Worm (Caenorhabditis elegans): ENCODE measurements around the gene eor-2.

eor-2 gene

ce11 chrX:14599245-14599644, 3.6 kb upstream of the eor-2 start, which contains the start of gene C44H4.6:
C44H4.6 (minus strand) TSS chrX:14599345.
- TF ChIP-seq F13C5.2 (tag; optimal IDR thresholded peaks at IDR 0.05) = no peak

- TF ChIP-seq F13C5.2 (tag; optimal IDR thresholded peaks at IDR 0.05) (no peak), flt-1 (GFP tag; IDR thresholded peaks at IDR 0.05) (no peak), sea-1 (GFP tag; conservative IDR thresholded peaks at IDR 0.05) (no peak), tbx-11 (GFP tag; IDR thresholded peaks at IDR 0.05) (no peak), hmbx-1 (tag; optimal IDR thresholded peaks at IDR 0.05) (no peak), tbx-37 (GFP tag; conservative IDR thresholded peaks at IDR 0.05) (no peak), ets-7 (tag; optimal IDR thresholded peaks at IDR 0.05) (no peak), tra-4 (tag; optimal IDR thresholded peaks at IDR 0.05) (no peak), ceh-13 (GFP tag; optimal IDR thresholded peaks at IDR 0.05) (no peak), ceh-36 (tag; optimal IDR thresholded peaks at IDR 0.05) (no peak), hnd-1 (tag; optimal IDR thresholded peaks at IDR 0.05) (no peak), ama-1 (optimal IDR thresholded peaks at IDR 0.05) (no peak), scrt-1 (GFP tag; IDR thresholded peaks at IDR 0.05) (no peak), aly-1 (tag; optimal IDR thresholded peaks at IDR 0.05) (no peak), B0310.2 (tag; optimal IDR thresholded peaks at IDR 0.05) (no peak), pes-1 (GFP tag; IDR thresholded peaks at IDR 0.05) (no peak)
These were observed 5.0 kb downstream of the eor-2 start for ce11 chrX:14607770-14608169.

ce11 chrX:14610093-14610763, 7.4 kb downstream of the eor-2 start:
- TF ChIP-seq aly-1 (tag; optimal IDR thresholded peaks at IDR 0.05) (peak; percentile 63), hmg-4 (GFP tag; optimal IDR thresholded peaks at IDR 0.05) (peak; percentile 15), ceh-36 (tag; optimal IDR thresholded peaks at IDR 0.05) (no peak)

- TF ChIP-seq tbx-11 (GFP tag; IDR thresholded peaks at IDR 0.05) (no peak), F13C5.2 (tag; optimal IDR thresholded peaks at IDR 0.05) (no peak), ets-7 (tag; optimal IDR thresholded peaks at IDR 0.05) (no peak), ceh-13 (GFP tag; optimal IDR thresholded peaks at IDR 0.05) (no peak), pes-1 (GFP tag; IDR thresholded peaks at IDR 0.05) (no peak), hnd-1 (tag; optimal IDR thresholded peaks at IDR 0.05) (no peak), B0310.2 (tag; optimal IDR thresholded peaks at IDR 0.05) (no peak), aly-1 (tag; optimal IDR thresholded peaks at IDR 0.05) (no peak), flt-1 (GFP tag; IDR thresholded peaks at IDR 0.05) (no peak), tbx-37 (GFP tag; conservative IDR thresholded peaks at IDR 0.05) (no peak), hmg-4 (GFP tag; optimal IDR thresholded peaks at IDR 0.05) (no peak), scrt-1 (GFP tag; IDR thresholded peaks at IDR 0.05) (no peak), ceh-36 (tag; optimal IDR thresholded peaks at IDR 0.05) (no peak), sea-1 (GFP tag; conservative IDR thresholded peaks at IDR 0.05) (no peak), hmbx-1 (tag; optimal IDR thresholded peaks at IDR 0.05) (no peak), tra-4 (tag; optimal IDR thresholded peaks at IDR 0.05) (no peak)
These were observed 8.3 kb downstream of the eor-2 start, which contains the start of gene rbc-1 for ce11 chrX:14611074-14611473. rbc-1 (plus strand) TSS chrX:14611374.

ce11 chrX:14621207-14621606, 18.4 kb downstream of the eor-2 start:
- TF ChIP-seq sea-1 (GFP tag; conservative IDR thresholded peaks at IDR 0.05) = no peak
- TF ChIP-seq tbx-37 (GFP tag; conservative IDR thresholded peaks at IDR 0.05) = no peak
- TF ChIP-seq hmg-4 (GFP tag; optimal IDR thresholded peaks at IDR 0.05) = no peak
- no peak for TF ChIP-seq scrt-1 (GFP tag; IDR thresholded peaks at IDR 0.05)
- no peak for TF ChIP-seq F13C5.2 (tag; optimal IDR thresholded peaks at IDR 0.05)
- no peak for TF ChIP-seq ceh-36 (tag; optimal IDR thresholded peaks at IDR 0.05)
- no peak for TF ChIP-seq hnd-1 (tag; optimal IDR thresholded peaks at IDR 0.05)
- TF ChIP-seq tbx-11 (GFP tag; IDR thresholded peaks at IDR 0.05) = no peak
- no peak for TF ChIP-seq hmbx-1 (tag; optimal IDR thresholded peaks at IDR 0.05)
- no peak for TF ChIP-seq pes-1 (GFP tag; IDR thresholded peaks at IDR 0.05)
- TF ChIP-seq flt-1 (GFP tag; IDR thresholded peaks at IDR 0.05) = no peak

- TF ChIP-seq ceh-36 (tag; optimal IDR thresholded peaks at IDR 0.05) = peak; percentile 37
- no peak for TF ChIP-seq ets-7 (tag; optimal IDR thresholded peaks at IDR 0.05)
These were observed 26.0 kb downstream of the eor-2 start, which contains the start of gene F54E4.2 for ce11 chrX:14628816-14629215. F54E4.2 (minus strand) TSS chrX:14628916.

- TF ChIP-seq aly-1 (tag; optimal IDR thresholded peaks at IDR 0.05) = no peak
- TF ChIP-seq hmg-4 (GFP tag; optimal IDR thresholded peaks at IDR 0.05) = no peak
- TF ChIP-seq ceh-36 (tag; optimal IDR thresholded peaks at IDR 0.05) = no peak
- TF ChIP-seq tbx-37 (GFP tag; conservative IDR thresholded peaks at IDR 0.05) = no peak
- TF ChIP-seq ama-1 (optimal IDR thresholded peaks at IDR 0.05) = no peak
- no peak for TF ChIP-seq hmbx-1 (tag; optimal IDR thresholded peaks at IDR 0.05)
- no peak for TF ChIP-seq F13C5.2 (tag; optimal IDR thresholded peaks at IDR 0.05)
- no peak for TF ChIP-seq tbx-11 (GFP tag; IDR thresholded peaks at IDR 0.05)
- TF ChIP-seq sea-1 (GFP tag; conservative IDR thresholded peaks at IDR 0.05) = no peak
- TF ChIP-seq ets-7 (tag; optimal IDR thresholded peaks at IDR 0.05) = no peak
- no peak for TF ChIP-seq pes-1 (GFP tag; IDR thresholded peaks at IDR 0.05)
- TF ChIP-seq scrt-1 (GFP tag; IDR thresholded peaks at IDR 0.05) = no peak
- no peak for TF ChIP-seq ceh-13 (GFP tag; optimal IDR thresholded peaks at IDR 0.05)
- no peak for TF ChIP-seq flt-1 (GFP tag; IDR thresholded peaks at IDR 0.05)
- TF ChIP-seq tra-4 (tag; optimal IDR thresholded peaks at IDR 0.05) = no peak
- no peak for TF ChIP-seq B0310.2 (tag; optimal IDR thresholded peaks at IDR 0.05)
These were observed 30.9 kb downstream of the eor-2 start for ce11 chrX:14633679-14634078.

ce11 chrX:14636157-14636556, 33.3 kb downstream of the eor-2 start, which contains the start of gene F54E4.3:
F54E4.3 (minus strand) TSS chrX:14636421.
- no peak for TF ChIP-seq ceh-13 (GFP tag; optimal IDR thresholded peaks at IDR 0.05)
- TF ChIP-seq B0310.2 (tag; optimal IDR thresholded peaks at IDR 0.05) = no peak
- TF ChIP-seq F13C5.2 (tag; optimal IDR thresholded peaks at IDR 0.05) = no peak
- TF ChIP-seq tra-4 (tag; optimal IDR thresholded peaks at IDR 0.05) = no peak
- TF ChIP-seq flt-1 (GFP tag; IDR thresholded peaks at IDR 0.05) = no peak
- no peak for TF ChIP-seq hmbx-1 (tag; optimal IDR thresholded peaks at IDR 0.05)
- TF ChIP-seq sea-1 (GFP tag; conservative IDR thresholded peaks at IDR 0.05) = no peak
- TF ChIP-seq scrt-1 (GFP tag; IDR thresholded peaks at IDR 0.05) = no peak
- TF ChIP-seq hnd-1 (tag; optimal IDR thresholded peaks at IDR 0.05) = no peak
- no peak for TF ChIP-seq aly-1 (tag; optimal IDR thresholded peaks at IDR 0.05)
- TF ChIP-seq ama-1 (optimal IDR thresholded peaks at IDR 0.05) = no peak
- no peak for TF ChIP-seq tbx-11 (GFP tag; IDR thresholded peaks at IDR 0.05)
- TF ChIP-seq pes-1 (GFP tag; IDR thresholded peaks at IDR 0.05) = no peak
- TF ChIP-seq ceh-36 (tag; optimal IDR thresholded peaks at IDR 0.05) = no peak
